Fruit fly (Drosophila melanogaster) whole organism, pupa: ENCODE data around the gene lectin-28C.

Source experiments
- CG13204 ChIP-seq: fragments of 200-800 bp; sonication (Bioruptor generic); optimal IDR thresholded peaks from 2 replicates; lab custom pipeline; 2018; ENCODE audit warnings: missing biosample characterization, mild to moderate bottlenecking, missing genetic modification characterization, moderate library complexity
- CG34367 ChIP-seq: fragments of 200-800 bp; sonication (Bioruptor generic); optimal IDR thresholded peaks from 2 replicates; lab custom pipeline; 2018; ENCODE audit warnings: missing biosample characterization, mild to moderate bottlenecking, missing genetic modification characterization
- CG4496 ChIP-seq: fragments of 200-800 bp; sonication (Bioruptor generic); IDR thresholded peaks from 3 replicates; pipeline ENCODE4 v1.3.6; 2022; ENCODE audit warnings: missing biosample characterization, missing genetic modification characterization
- CG8159 ChIP-seq: fragments of 200-800 bp; sonication (Bioruptor generic); optimal IDR thresholded peaks from 3 replicates; lab custom pipeline; 2018; ENCODE audit warnings: missing biosample characterization, mild to moderate bottlenecking, missing genetic modification characterization, moderate library complexity
- EcR ChIP-seq: fragments of 200-800 bp; sonication (Bioruptor generic); optimal IDR thresholded peaks from 3 replicates; lab custom pipeline; 2019; ENCODE audit warnings: missing biosample characterization, missing genetic modification characterization, mild to moderate bottlenecking, moderate library complexity, missing genetic modification reagents
- Pif1A ChIP-seq: fragments of 200-800 bp; sonication (Bioruptor generic); optimal IDR thresholded peaks from 3 replicates; lab custom pipeline; 2016; ENCODE audit warnings: missing biosample characterization, missing genetic modification characterization
- Pif1B ChIP-seq: fragments of 200-800 bp; sonication (Bioruptor generic); optimal IDR thresholded peaks from 3 replicates; lab custom pipeline; 2016; ENCODE audit warnings: missing biosample characterization, missing genetic modification characterization
- fd96Ca ChIP-seq: fragments of 200-800 bp; sonication (Bioruptor generic); IDR thresholded peaks from 3 replicates; pipeline ENCODE4 v1.3.6; 2022; ENCODE audit warnings: missing biosample characterization, missing genetic modification characterization
- gl ChIP-seq: fragments of 200-800 bp; sonication (Bioruptor generic); optimal IDR thresholded peaks from 2 replicates; lab custom pipeline; 2018; ENCODE audit warnings: missing biosample characterization, mild to moderate bottlenecking, missing genetic modification characterization
- rn ChIP-seq: fragments of 200-800 bp; sonication (Bioruptor generic); IDR thresholded peaks from 2 replicates; pipeline ENCODE4 v1.3.6; 2022; ENCODE audit warnings: missing biosample characterization, missing genetic modification characterization

DNA sequence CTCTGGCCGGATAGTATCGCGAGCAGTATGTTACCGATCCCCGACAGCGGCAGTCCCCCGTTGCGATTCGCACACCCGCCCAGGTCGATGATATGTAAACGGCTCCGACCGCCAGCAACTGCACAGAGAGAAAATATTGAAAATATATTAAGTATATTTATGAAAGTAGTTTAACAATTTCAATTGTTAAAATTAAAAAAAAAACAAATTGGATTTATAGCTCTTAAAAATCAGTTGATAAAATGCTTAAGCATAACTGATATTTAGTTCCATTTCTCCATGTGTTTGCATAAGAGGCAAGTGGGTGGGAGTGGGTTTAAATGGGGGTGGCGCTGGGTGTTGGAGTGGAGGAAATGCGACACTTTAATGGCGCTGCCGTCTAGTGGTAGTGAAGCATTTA is 7.4 kb upstream of the lectin-28C start:
- TF ChIP-seq gl (tag; lab: Kevin White, UChicago) = no peak
- no peak for TF ChIP-seq Pif1A (GFP tag; lab: Kevin White, UChicago)
- no peak for TF ChIP-seq EcR (GFP tag; lab: Kevin White, UChicago)
- TF ChIP-seq Pif1B (GFP tag; lab: Kevin White, UChicago) = no peak
- no peak for TF ChIP-seq rn (GFP tag; lab: Robert Waterston, UW)
- TF ChIP-seq CG13204 (GFP tag; lab: Kevin White, UChicago) = no peak
- TF ChIP-seq CG4496 (GFP tag; lab: Robert Waterston, UW) = no peak
- TF ChIP-seq fd96Ca (GFP tag; lab: Robert Waterston, UW) = no peak
- peak; percentile 20 for TF ChIP-seq CG8159 (tag; lab: Kevin White, UChicago)
- no peak for TF ChIP-seq CG34367
